Worm (Caenorhabditis elegans) whole organism, early embryonic: ENCODE measurements around the gene C25B8.8.

Experiments
- B0310.2 ChIP-seq: sonication (generic microtip); optimal IDR thresholded peaks from 2 replicates; lab custom pipeline; 2016; ENCODE audit warnings: mild to moderate bottlenecking, missing genetic modification characterization, missing compliant biosample characterization
- F13C5.2 ChIP-seq: sonication (generic microtip); optimal IDR thresholded peaks from 2 replicates; lab custom pipeline; 2017; ENCODE audit warnings: mild to moderate bottlenecking, missing genetic modification characterization, inconsistent platforms, missing compliant biosample characterization
- aly-1 ChIP-seq: sonication (generic microtip); optimal IDR thresholded peaks from 2 replicates; lab custom pipeline; 2016; ENCODE audit warnings: missing genetic modification characterization, missing compliant biosample characterization
- ama-1 ChIP-seq: fragments of 150-350 bp; optimal IDR thresholded peaks from 2 replicates; lab custom pipeline; 2014
- ceh-13 ChIP-seq: fragments of 200-800 bp; sonication (Bioruptor generic); optimal IDR thresholded peaks from 2 replicates; lab custom pipeline; 2018; ENCODE audit warnings: mild to moderate bottlenecking, missing genetic modification characterization, missing compliant biosample characterization
- ceh-36 ChIP-seq: sonication (generic microtip); optimal IDR thresholded peaks from 2 replicates; lab custom pipeline; 2016; ENCODE audit warnings: missing genetic modification characterization, inconsistent platforms, missing compliant biosample characterization
- ets-7 ChIP-seq: sonication (generic microtip); optimal IDR thresholded peaks from 2 replicates; lab custom pipeline; 2016; ENCODE audit warnings: missing genotype, missing genetic modification characterization, missing compliant biosample characterization
- flt-1 ChIP-seq: fragments of 200-800 bp; sonication (Bioruptor generic); IDR thresholded peaks from 2 replicates; pipeline ENCODE4 v1.3.6; 2022; ENCODE audit warnings: missing genetic modification characterization, missing compliant biosample characterization
- hmbx-1 ChIP-seq: sonication (generic microtip); optimal IDR thresholded peaks from 2 replicates; lab custom pipeline; 2016; ENCODE audit warnings: mild to moderate bottlenecking, missing genetic modification characterization, missing compliant biosample characterization
- hmg-4 ChIP-seq: fragments of 200-800 bp; sonication (Bioruptor generic); optimal IDR thresholded peaks from 2 replicates; lab custom pipeline; 2018; ENCODE audit warnings: mild to moderate bottlenecking, missing genetic modification characterization, missing compliant biosample characterization
- hnd-1 ChIP-seq: sonication (generic microtip); optimal IDR thresholded peaks from 2 replicates; lab custom pipeline; 2016; ENCODE audit warnings: missing genetic modification characterization, missing compliant biosample characterization
- pes-1 ChIP-seq: fragments of 200-800 bp; sonication (Bioruptor generic); IDR thresholded peaks from 2 replicates; pipeline ENCODE4 v1.3.6; 2022; ENCODE audit warnings: missing genetic modification reagents, missing genetic modification characterization, missing compliant biosample characterization
- scrt-1 ChIP-seq: fragments of 200-800 bp; sonication (Bioruptor generic); IDR thresholded peaks from 2 replicates; pipeline ENCODE4 v1.3.6; 2022; ENCODE audit warnings: missing genetic modification characterization, missing compliant biosample characterization
- sea-1 ChIP-seq: fragments of 200-800 bp; sonication (Bioruptor generic); conservative IDR thresholded peaks from 2 replicates; pipeline ENCODE4 v1.3.6; 2022; ENCODE audit warnings: missing genetic modification characterization, missing compliant biosample characterization
- tbx-11 ChIP-seq: fragments of 200-800 bp; sonication (Bioruptor generic); IDR thresholded peaks from 2 replicates; pipeline ENCODE4 v1.3.6; 2022; ENCODE audit warnings: missing genetic modification characterization, missing compliant biosample characterization
- tbx-37 ChIP-seq: fragments of 200-800 bp; sonication (Bioruptor generic); conservative IDR thresholded peaks from 2 replicates; pipeline ENCODE4 v1.3.6; 2022; ENCODE audit warnings: missing genetic modification reagents, missing genetic modification characterization, missing compliant biosample characterization
- tra-4 ChIP-seq: sonication (generic microtip); optimal IDR thresholded peaks from 2 replicates; lab custom pipeline; 2017; ENCODE audit warnings: missing genetic modification characterization, missing compliant biosample characterization

C25B8.8 gene

DNA sequence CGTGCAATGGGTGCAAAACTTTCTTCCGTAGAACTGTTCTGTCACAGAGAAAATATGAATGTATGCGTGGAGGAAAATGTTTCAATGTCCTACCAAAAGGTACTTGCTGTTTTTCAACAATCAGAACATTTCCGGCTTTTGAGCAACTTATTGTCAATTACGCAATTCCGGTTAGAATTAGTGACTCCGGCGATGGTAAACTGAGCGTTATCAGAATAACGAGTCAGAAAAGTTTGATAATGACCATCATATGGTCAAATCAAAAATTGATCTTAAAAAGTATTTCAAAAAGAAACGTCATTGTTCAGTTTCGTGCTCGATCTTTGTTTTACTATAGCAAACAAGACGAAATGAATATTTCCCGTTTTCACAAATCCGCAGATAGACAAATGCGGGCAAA is 47.0 kb downstream of the C25B8.8 start:
- no peak for TF ChIP-seq sea-1 (GFP tag; lab: Robert Waterston, UW)
- no peak for TF ChIP-seq hmbx-1 (tag; lab: Kevin White, UChicago)
- TF ChIP-seq aly-1 (tag; lab: Kevin White, UChicago), result no peak
- TF ChIP-seq pes-1 (GFP tag; lab: Robert Waterston, UW), result no peak
- no peak for TF ChIP-seq B0310.2 (tag; lab: Kevin White, UChicago)
- TF ChIP-seq scrt-1 (GFP tag; lab: Robert Waterston, UW), result no peak
- no peak for TF ChIP-seq tra-4
- no peak for TF ChIP-seq hnd-1 (tag; lab: Kevin White, UChicago)
- TF ChIP-seq tbx-11 (GFP tag; lab: Robert Waterston, UW), result no peak
- no peak for TF ChIP-seq ceh-13 (GFP tag; lab: Kevin White, UChicago)
- no peak for TF ChIP-seq ets-7 (tag; lab: Kevin White, UChicago)
- TF ChIP-seq ceh-36 (tag; lab: Kevin White, UChicago), result no peak
- TF ChIP-seq hmg-4 (GFP tag; lab: Kevin White, UChicago), result no peak
- TF ChIP-seq F13C5.2, result no peak
- no peak for TF ChIP-seq ama-1 (lab: Kevin White, UChicago)
- TF ChIP-seq flt-1 (GFP tag; lab: Robert Waterston, UW), result no peak
- TF ChIP-seq tbx-37 (GFP tag; lab: Robert Waterston, UW), result no peak

DNA sequence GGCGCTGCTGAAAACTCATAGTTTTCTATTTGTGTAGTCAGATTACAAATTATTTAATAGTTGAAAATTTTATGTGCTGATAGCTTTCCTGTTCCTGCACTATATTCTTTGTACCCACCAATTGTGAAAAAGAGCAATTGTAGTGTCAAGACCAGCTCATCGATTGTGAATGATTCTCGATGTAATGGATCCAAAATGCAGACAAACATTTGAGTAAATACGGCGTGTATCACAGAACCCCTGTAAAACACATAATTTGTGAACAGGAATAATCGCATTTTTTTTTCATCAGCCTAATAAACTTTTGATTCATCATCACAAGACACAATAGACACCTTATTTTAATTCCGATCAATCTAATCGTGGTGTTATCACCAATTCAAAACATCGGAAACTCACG is 52.5 kb downstream of the C25B8.8 start:
- TF ChIP-seq flt-1 (GFP tag; lab: Robert Waterston, UW), result no peak
- no peak for TF ChIP-seq tbx-11 (GFP tag; lab: Robert Waterston, UW)
- no peak for TF ChIP-seq aly-1 (tag; lab: Kevin White, UChicago)
- no peak for TF ChIP-seq scrt-1 (GFP tag; lab: Robert Waterston, UW)
- no peak for TF ChIP-seq tra-4
- no peak for TF ChIP-seq ceh-36 (tag; lab: Kevin White, UChicago)
- no peak for TF ChIP-seq hnd-1 (tag; lab: Kevin White, UChicago)
- TF ChIP-seq B0310.2 (tag; lab: Kevin White, UChicago), result no peak

ce11 chrX:6663780-6664437 is 54.1 kb downstream of the C25B8.8 start:
- TF ChIP-seq tbx-37 (GFP tag; lab: Robert Waterston, UW) (no peak), ets-7 (tag; lab: Kevin White, UChicago) (no peak), F13C5.2 (no peak), aly-1 (tag; lab: Kevin White, UChicago) (no peak), ama-1 (lab: Kevin White, UChicago) (no peak), ceh-36 (tag; lab: Kevin White, UChicago) (no peak), flt-1 (GFP tag; lab: Robert Waterston, UW) (no peak), hnd-1 (tag; lab: Kevin White, UChicago) (no peak), hmg-4 (GFP tag; lab: Kevin White, UChicago) (no peak)
